Worm (Caenorhabditis elegans): ENCODE results near the gene W06F12.2.

W06F12.2 gene

ce11 chrIII:13721066-13721465, 10.4 kb downstream of the W06F12.2 start (continued):
- TF ChIP-seq duxl-1 (tag; optimal IDR thresholded peaks at IDR 0.05; ENCODE audit: poor library complexity) (no peak), F37D6.2 (tag; optimal IDR thresholded peaks at IDR 0.05) (no peak), zfp-2 (tag; optimal IDR thresholded peaks at IDR 0.05) (no peak), mdt-29 (GFP tag; IDR thresholded peaks at IDR 0.05) (0 out of 2 replicates have a peak, but pooled peaks have one; percentile 12), spr-3 (GFP tag; optimal IDR thresholded peaks at IDR 0.05) (no peak), vab-7 (GFP tag; IDR thresholded peaks at IDR 0.05) (no peak), nhr-102 (tag; optimal IDR thresholded peaks at IDR 0.05) (peak; percentile 16), daf-16 (GFP tag; optimal IDR thresholded peaks at IDR 0.05) (no peak), daf-16 (tag; optimal IDR thresholded peaks at IDR 0.05) (no peak), ctbp-1 (GFP tag; IDR thresholded peaks at IDR 0.05) (0 out of 2 replicates have a peak, but pooled peaks have one; percentile 34), unc-130 (GFP tag; optimal IDR thresholded peaks at IDR 0.05) (no peak), lin-39 (tag; optimal IDR thresholded peaks at IDR 0.05) (no peak), ceh-62 (tag; optimal IDR thresholded peaks at IDR 0.05) (no peak), ceh-28 (tag; optimal IDR thresholded peaks at IDR 0.05) (no peak), nhr-10 (tag; optimal IDR thresholded peaks at IDR 0.05) (no peak), Y105C5A.15 (GFP tag; IDR thresholded peaks at IDR 0.05) (no peak), aha-1 (tag) (peak; percentile 88), dmd-6 (GFP tag; IDR thresholded peaks at IDR 0.05) (no peak), ceh-82 (tag; optimal IDR thresholded peaks at IDR 0.05) (no peak), lim-7 (GFP tag; IDR thresholded peaks at IDR 0.05) (peak; percentile 63; the same call in 1 of the 2 replicates), nhr-48 (tag; optimal IDR thresholded peaks at IDR 0.05) (no peak), pha-4 (GFP tag; IDR thresholded peaks at IDR 0.05) (peak; percentile 56), pha-4 (tag; optimal IDR thresholded peaks at IDR 0.05) (no peak), sdz-12 (GFP tag; optimal IDR thresholded peaks at IDR 0.05) (peak; percentile 17), saeg-2 (GFP tag; IDR thresholded peaks at IDR 0.05) (no peak), T20F7.1 (GFP tag; optimal IDR thresholded peaks at IDR 0.05) (no peak), rbr-2 (tag; optimal IDR thresholded peaks at IDR 0.05) (peak; percentile 9), spr-1 (tag; optimal IDR thresholded peaks at IDR 0.05) (peak; percentile 25), zag-1 (tag; optimal IDR thresholded peaks at IDR 0.05) (no peak), lin-15B (tag; optimal IDR thresholded peaks at IDR 0.05) (no peak), mes-2 (tag; optimal IDR thresholded peaks at IDR 0.05; ENCODE audit: poor library complexity, severe bottlenecking) (no peak), nhr-6 (tag; optimal IDR thresholded peaks at IDR 0.05) (peak; percentile 10), unc-62 (GFP tag; optimal IDR thresholded peaks at IDR 0.05 in 1 of 2) (no peak), unc-62 (tag; optimal IDR thresholded peaks at IDR 0.05) (no peak), tag-97 (GFP tag; IDR thresholded peaks at IDR 0.05) (no peak), lin-13 (GFP tag; optimal IDR thresholded peaks at IDR 0.05) (no peak), ceh-20 (GFP tag; IDR thresholded peaks at IDR 0.05) (peak; percentile 30; the same call in 1 of the 2 replicates), daf-8 (GFP tag; IDR thresholded peaks at IDR 0.05) (no peak), lin-38 (GFP tag; IDR thresholded peaks at IDR 0.05) (no peak; the same call in 1 of the 2 replicates), tra-1 (GFP tag; IDR thresholded peaks at IDR 0.05) (no peak), nhr-111 (GFP tag; optimal IDR thresholded peaks at IDR 0.05) (no peak), aly-2 (tag; optimal IDR thresholded peaks at IDR 0.05) (no peak), F10B5.3 (tag; optimal IDR thresholded peaks at IDR 0.05) (no peak), zip-2 (tag; optimal IDR thresholded peaks at IDR 0.05) (no peak), hlh-11 (tag; optimal IDR thresholded peaks at IDR 0.05) (peak; percentile 70), dve-1 (tag; optimal IDR thresholded peaks at IDR 0.05; ENCODE audit: insufficient read depth) (no peak), fos-1 (tag; optimal IDR thresholded peaks at IDR 0.05) (no peak), Y5F2A.4 (GFP tag; optimal IDR thresholded peaks at IDR 0.05) (no peak), nhr-41 (GFP tag; IDR thresholded peaks at IDR 0.05) (no peak), egl-43 (GFP tag; IDR thresholded peaks at IDR 0.05) (peak; percentile 83), lin-1 (GFP tag; IDR thresholded peaks at IDR 0.05) (0 out of 2 replicates have a peak, but pooled peaks have one; percentile 19), nhr-25 (tag; optimal IDR thresholded peaks at IDR 0.05; ENCODE audit: borderline replicate concordance, insufficient read depth) (peak; percentile 54)

Measured in whole organism, L4 larva.